Fruit fly (Drosophila melanogaster): ENCODE measurements around the gene ouib.

Gene ouib

DNA sequence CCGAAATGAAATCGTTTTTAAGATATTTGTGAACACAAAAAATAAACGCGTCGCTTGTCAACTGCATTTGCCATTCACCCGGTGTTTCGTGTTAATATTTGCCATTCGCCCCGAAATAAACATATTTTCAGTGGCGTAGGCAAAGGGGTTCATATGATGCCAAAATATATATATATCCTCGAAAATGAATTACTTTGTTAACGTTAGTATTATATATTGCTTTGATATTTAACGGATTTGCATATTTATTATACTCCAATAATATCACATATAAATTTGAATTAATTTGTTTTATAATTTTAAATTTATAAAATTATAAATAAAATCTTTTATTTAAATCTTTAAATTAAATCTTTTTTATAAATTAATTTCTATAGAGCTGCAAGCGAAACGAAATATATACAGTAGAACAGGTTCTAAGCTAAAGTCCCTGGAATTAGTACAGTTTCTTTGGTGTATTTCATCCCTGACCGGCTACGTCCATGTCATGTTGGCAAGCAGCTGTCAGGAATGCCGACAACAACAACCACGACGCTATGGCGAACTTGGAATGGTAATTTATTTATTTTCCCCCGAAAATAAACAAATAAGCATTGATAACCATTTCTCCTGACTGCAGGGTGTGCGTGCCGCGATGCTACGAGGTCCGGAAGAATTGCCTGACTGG, 6.5 kb downstream of the ouib start, which contains the start of the genes M1BP and CG8202 (continued):
- TF ChIP-seq CG8944 (GFP tag; optimal IDR thresholded peaks at IDR 0.05) = peak; percentile 39
- no peak for TF ChIP-seq Dfd (GFP tag; optimal IDR thresholded peaks at IDR 0.05)
- TF ChIP-seq phol (tag; optimal IDR thresholded peaks at IDR 0.05) = peak; percentile 94
- no peak for TF ChIP-seq disco-r (GFP tag; optimal IDR thresholded peaks at IDR 0.05)
- TF ChIP-seq Xrp1 (GFP tag; IDR thresholded peaks at IDR 0.05) = peak; percentile 84
- TF ChIP-seq scrt (GFP tag; optimal IDR thresholded peaks at IDR 0.05) = peak; percentile 21
- peak; percentile 34; the same call in 1 of the 2 replicates for TF ChIP-seq Doc2 (GFP tag; IDR thresholded peaks at IDR 0.05)
- TF ChIP-seq CG10959 (GFP tag; IDR thresholded peaks at IDR 0.05) = peak; percentile 62
- TF ChIP-seq gcm (GFP tag; optimal IDR thresholded peaks at IDR 0.05) = peak; percentile 94
- peak; percentile 83 for TF ChIP-seq CG11456 (GFP tag; IDR thresholded peaks at IDR 0.05)
- peak; percentile 27 for TF ChIP-seq ems (GFP tag; optimal IDR thresholded peaks at IDR 0.05)
- 0 out of 3 replicates have a peak, but pooled peaks have one; percentile 50 for TF ChIP-seq CG14050 (GFP tag; IDR thresholded peaks at IDR 0.05)
- peak; percentile 91 for TF ChIP-seq CG10267 (tag; optimal IDR thresholded peaks at IDR 0.05)
- peak; percentile 83 for TF ChIP-seq Aef1 (GFP tag; IDR thresholded peaks at IDR 0.05)
- no peak for TF ChIP-seq Dref (GFP tag; IDR thresholded peaks at IDR 0.05)
- TF ChIP-seq maf-S (GFP tag; optimal IDR thresholded peaks at IDR 0.05) = no peak
- TF ChIP-seq Ravus (GFP tag; IDR thresholded peaks at IDR 0.05) = no peak; the same call in 1 of the 2 replicates
- no peak for TF ChIP-seq ham (GFP tag; IDR thresholded peaks at IDR 0.05)
- no peak for TF ChIP-seq eyg (GFP tag; optimal IDR thresholded peaks at IDR 0.05)
- TF ChIP-seq CrebB (tag; optimal IDR thresholded peaks at IDR 0.05) = peak; percentile 56
- peak; percentile 86 for TF ChIP-seq CG16815 (GFP tag; optimal IDR thresholded peaks at IDR 0.05)
- peak; percentile 55 for TF ChIP-seq Atf6 (GFP tag; IDR thresholded peaks at IDR 0.05)
- no peak; the same call in 1 of the 2 replicates for TF ChIP-seq E2f2 (GFP tag; IDR thresholded peaks at IDR 0.05)
- TF ChIP-seq CG11093 (GFP tag; IDR thresholded peaks at IDR 0.05) = peak; percentile 72; the same call in 1 of the 3 replicates
- peak; percentile 37 for TF ChIP-seq MTF-1 (GFP tag; optimal IDR thresholded peaks at IDR 0.05; ENCODE audit: borderline replicate concordance)
- peak; percentile 84 for TF ChIP-seq tio (GFP tag; optimal IDR thresholded peaks at IDR 0.05)
- peak; percentile 80 for TF ChIP-seq CG10431 (GFP tag; optimal IDR thresholded peaks at IDR 0.05)
- TF ChIP-seq Sry-δ (GFP tag; optimal IDR thresholded peaks at IDR 0.05) = peak; percentile 8
- TF ChIP-seq lmd (GFP tag; IDR thresholded peaks at IDR 0.05) = peak; percentile 82
- peak; percentile 44 for TF ChIP-seq CG9876 (GFP tag; optimal IDR thresholded peaks at IDR 0.05)
- 0 out of 2 replicates have a peak, but pooled peaks have one; percentile 3 for TF ChIP-seq CG1024 (GFP tag; IDR thresholded peaks at IDR 0.05)
- peak; percentile 74 for TF ChIP-seq MBD-R2 (GFP tag; IDR thresholded peaks at IDR 0.05)
- peak; percentile 78; the same call in 2 of the 3 replicates for TF ChIP-seq ken (GFP tag; IDR thresholded peaks at IDR 0.05)
- TF ChIP-seq usp (GFP tag; optimal IDR thresholded peaks at IDR 0.05) = no peak
- no peak for TF ChIP-seq cad (GFP tag; optimal IDR thresholded peaks at IDR 0.05)
- TF ChIP-seq gt (GFP tag; IDR thresholded peaks at IDR 0.05) = no peak
- peak; percentile 73 for TF ChIP-seq CG2116 (GFP tag; optimal IDR thresholded peaks at IDR 0.05)
- no peak for TF ChIP-seq CG5180 (GFP tag; optimal IDR thresholded peaks at IDR 0.05)
- TF ChIP-seq CG18619 (GFP tag; optimal IDR thresholded peaks at IDR 0.05) = peak; percentile 93
- TF ChIP-seq CG16779 (GFP tag; IDR thresholded peaks at IDR 0.05) = no peak
- 0 out of 2 replicates have a peak, but pooled peaks have one; percentile 37 for TF ChIP-seq gsb (GFP tag; IDR thresholded peaks at IDR 0.05)
- no peak for TF ChIP-seq tap (tag; optimal IDR thresholded peaks at IDR 0.05)
- TF ChIP-seq pb (GFP tag; optimal IDR thresholded peaks at IDR 0.05) = no peak
- peak; percentile 67; the same call in 1 of the 2 replicates for TF ChIP-seq klu (GFP tag; IDR thresholded peaks at IDR 0.05)
- no peak for TF ChIP-seq Atf-2 (GFP tag; optimal IDR thresholded peaks at IDR 0.05)
- TF ChIP-seq CG18599 (GFP tag; optimal IDR thresholded peaks at IDR 0.05) = peak; percentile 91
- TF ChIP-seq grn (GFP tag; optimal IDR thresholded peaks at IDR 0.05) = no peak
- TF ChIP-seq chm (GFP tag; IDR thresholded peaks at IDR 0.05) = peak; percentile 52; the same call in 1 of the 2 replicates
- peak; percentile 58 for TF ChIP-seq HLH3B (GFP tag; IDR thresholded peaks at IDR 0.05)
- TF ChIP-seq CG6254 (GFP tag; optimal IDR thresholded peaks at IDR 0.05) = peak; percentile 75
- peak; percentile 81 for TF ChIP-seq cato (GFP tag; optimal IDR thresholded peaks at IDR 0.05; ENCODE audit: borderline replicate concordance)
